Worm (Caenorhabditis elegans) whole organism, dauer: Measurements from ENCODE around the gene CD4.8.

Experiments
- unc-62 ChIP-seq: sonication (generic microtip); optimal IDR thresholded peaks from 2 replicates; lab custom pipeline; 2017; ENCODE audit warnings: missing biosample characterization, missing genetic modification reagents, missing genetic modification characterization

The CD4.8 gene

DNA sequence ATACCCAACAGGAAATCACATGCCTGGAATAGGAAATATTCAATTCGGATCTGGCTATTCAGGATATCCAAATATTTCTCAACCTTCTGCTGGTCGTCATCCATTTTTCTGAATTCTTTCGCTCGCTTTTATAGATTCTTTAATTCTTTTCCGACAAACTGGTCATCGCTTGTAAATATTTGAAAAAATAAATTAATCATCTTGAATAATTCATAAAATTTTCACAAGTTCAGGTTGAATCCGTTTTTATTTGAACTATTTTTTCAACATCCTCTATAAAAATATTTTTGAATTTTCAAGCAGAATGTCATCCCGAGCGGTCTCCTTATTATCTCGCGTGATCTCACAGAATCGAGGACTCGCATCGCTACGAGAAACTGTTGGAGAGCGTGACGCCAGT is 7.8 kb downstream of the CD4.8 start, which contains the start of gene mrpl-48:
TSS of gene mrpl-48 (plus strand) at position 301 of the 400 bp plus-strand sequence.
- no peak for TF ChIP-seq unc-62

ce11 chrV:5592323-5592722 is 8.8 kb downstream of the CD4.8 start, which contains the start of gene vps-37:
vps-37 (plus strand) TSS chrV:5592700.
- TF ChIP-seq unc-62: no peak

DNA sequence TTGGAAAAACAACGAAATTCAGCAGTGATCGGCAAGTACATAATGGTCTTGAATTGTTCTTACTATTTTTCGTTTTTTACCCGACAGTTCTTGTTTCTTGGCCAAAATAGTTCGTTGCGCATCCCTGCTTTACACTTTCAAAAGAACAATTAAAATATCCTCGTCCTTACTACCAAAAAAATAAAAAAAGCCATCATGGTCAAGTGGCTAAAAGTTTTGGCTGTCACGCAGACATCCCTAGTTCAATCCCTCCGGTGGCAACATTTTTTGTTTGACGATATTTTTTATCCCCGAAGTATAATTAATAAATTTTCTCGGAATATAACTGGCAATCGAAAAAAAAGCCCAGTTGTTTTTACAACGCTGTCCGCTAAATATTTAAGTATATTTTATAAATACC is 9.3 kb downstream of the CD4.8 start:
- no peak for TF ChIP-seq unc-62

ce11 chrV:5587955-5588354 is 13.2 kb downstream of the CD4.8 start:
- no peak for TF ChIP-seq unc-62

- no peak for TF ChIP-seq unc-62
These were observed 14.1 kb downstream of the CD4.8 start for ce11 chrV:5587042-5587441.

- TF ChIP-seq unc-62: no peak
These were observed 16.3 kb downstream of the CD4.8 start, which contains the start of gene CD4.11 for ce11 chrV:5584833-5585232. CD4.11 (plus strand) TSS chrV:5585133.

- no peak for TF ChIP-seq unc-62
These were observed 16.8 kb downstream of the CD4.8 start, which contains the start of gene pas-6 for ce11 chrV:5584293-5584776. pas-6 (minus strand) TSS chrV:5584343.

DNA sequence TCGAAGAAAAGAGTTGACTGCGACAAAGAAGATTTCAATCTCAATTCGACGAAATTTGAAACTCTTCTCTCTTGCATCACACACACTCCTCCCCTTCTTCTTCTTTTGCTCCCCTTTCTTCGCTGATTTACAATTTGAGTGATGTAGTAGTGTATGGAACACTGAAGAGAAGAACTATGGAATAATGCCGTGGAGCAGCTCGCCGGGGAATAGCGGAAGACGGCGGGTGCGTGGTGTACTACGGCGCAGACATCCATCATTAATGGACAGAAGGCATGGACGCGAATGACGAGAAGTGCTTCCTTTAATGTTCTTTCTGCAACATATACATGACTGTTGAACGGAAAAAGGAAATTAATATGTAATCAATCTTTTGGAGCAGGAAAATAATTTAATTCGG is 18.3 kb downstream of the CD4.8 start:
- TF ChIP-seq unc-62: no peak

DNA sequence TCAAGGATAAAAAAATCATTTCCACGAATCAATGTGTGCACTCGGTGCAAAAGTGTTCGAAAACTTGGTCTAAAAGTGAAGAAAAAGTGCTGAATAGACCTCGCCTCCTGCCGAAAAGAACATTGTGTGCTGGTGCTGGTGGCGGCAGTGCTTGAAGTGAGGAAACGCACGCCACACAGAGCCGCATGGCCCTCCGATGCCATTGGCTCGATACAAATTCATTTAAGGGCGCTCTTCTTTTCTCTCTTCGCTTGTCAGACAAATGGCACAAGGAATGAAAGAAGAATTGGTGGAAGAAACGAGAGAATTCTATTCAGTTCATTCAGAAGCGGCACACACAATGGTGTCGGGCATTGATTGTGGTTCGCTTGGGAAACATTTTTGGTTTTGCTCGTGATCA is 18.9 kb downstream of the CD4.8 start:
- no peak for TF ChIP-seq unc-62

- TF ChIP-seq unc-62: no peak
These were observed 19.9 kb downstream of the CD4.8 start, which contains the start of gene klc-2 for ce11 chrV:5581312-5581711. klc-2 (minus strand) TSS chrV:5581412.

- no peak for TF ChIP-seq unc-62
These were observed 20.6 kb downstream of the CD4.8 start for ce11 chrV:5580517-5580916.

DNA sequence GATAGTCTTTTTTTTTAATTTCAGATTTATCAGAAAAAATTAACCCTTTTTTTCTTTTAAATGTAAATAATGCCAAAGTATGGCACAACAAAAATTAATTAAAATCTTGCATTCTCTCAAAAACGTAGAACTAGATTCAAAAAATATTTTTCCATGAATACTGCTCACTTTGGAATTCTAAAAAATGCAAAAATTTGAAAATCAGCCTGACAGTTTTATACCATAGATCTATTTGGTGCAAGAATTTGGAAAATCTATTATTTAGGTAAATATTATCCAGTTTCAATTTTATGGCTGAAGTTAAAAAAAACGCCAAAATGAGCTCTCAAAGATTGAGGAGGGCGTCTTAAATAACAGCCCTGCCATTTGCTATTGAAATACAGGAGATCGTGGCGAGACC is 21.5 kb downstream of the CD4.8 start:
- TF ChIP-seq unc-62: no peak

DNA sequence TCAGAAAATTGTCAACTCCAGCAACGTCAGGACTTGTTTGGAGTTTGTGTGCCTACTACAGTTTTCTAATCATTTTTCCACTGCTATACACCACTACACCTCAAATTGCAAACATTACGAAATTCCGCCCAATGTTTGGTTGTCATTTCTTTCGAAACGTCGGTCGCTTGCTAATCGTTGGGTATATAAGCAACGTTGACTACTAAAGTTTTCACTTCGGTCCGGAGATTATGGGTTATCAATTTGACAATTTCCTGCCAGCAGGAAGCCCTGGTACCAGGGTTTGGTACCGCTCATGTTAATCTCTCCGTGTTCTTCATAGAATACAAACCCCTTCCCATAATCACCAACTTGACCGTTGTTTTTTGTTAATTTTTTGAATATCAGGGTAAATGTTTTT is 25.2 kb downstream of the CD4.8 start:
- no peak for TF ChIP-seq unc-62

DNA sequence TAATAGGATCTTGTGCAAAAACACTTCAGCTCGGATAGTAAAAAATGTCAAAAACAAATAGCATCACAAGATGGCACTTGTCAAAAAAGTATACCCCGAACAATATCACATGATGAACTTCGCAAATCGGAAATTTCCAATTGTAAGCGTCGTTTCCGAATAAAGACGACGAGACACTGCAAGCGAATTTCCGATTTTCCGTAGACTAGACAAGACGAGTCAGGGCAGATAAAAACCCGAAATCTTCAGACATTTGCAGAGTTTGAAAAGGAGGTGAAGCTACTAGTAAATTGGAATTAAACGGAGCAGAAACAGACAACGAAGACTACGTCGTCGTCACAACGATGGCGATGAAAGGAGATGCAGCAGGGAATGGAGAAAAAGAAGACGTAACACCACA is 29.5 kb downstream of the CD4.8 start:
- no peak for TF ChIP-seq unc-62

ce11 chrV:5570433-5570832 is 30.7 kb downstream of the CD4.8 start, which contains the start of gene glb-6:
glb-6 (minus strand) TSS chrV:5570533.
- no peak for TF ChIP-seq unc-62

- no peak for TF ChIP-seq unc-62
These were observed 34.0 kb downstream of the CD4.8 start, which contains the start of gene C18C4.7 for ce11 chrV:5567119-5567518. C18C4.7 (minus strand) TSS chrV:5567219.

ce11 chrV:5559882-5560281 is 41.3 kb downstream of the CD4.8 start:
- no peak for TF ChIP-seq unc-62

ce11 chrV:5558590-5558989 is 42.6 kb downstream of the CD4.8 start, which contains the start of gene glb-5:
glb-5 (plus strand) TSS chrV:5558890.
- TF ChIP-seq unc-62: no peak
